Worm (Caenorhabditis elegans) whole organism, young adult: ENCODE data around the gene C18B2.4.

Experiments used
- nhr-179 ChIP-seq: sonication (generic microtip); optimal IDR thresholded peaks from 2 replicates; lab custom pipeline; 2016; ENCODE audit warnings: mild to moderate bottlenecking, missing genetic modification characterization, missing compliant biosample characterization
- snpc-1.1 ChIP-seq: sonication (generic microtip); optimal IDR thresholded peaks from 2 replicates; lab custom pipeline; 2017; ENCODE audit warnings: missing genetic modification characterization, mild to moderate bottlenecking, missing compliant biosample characterization, antibody characterized with exemption, moderate library complexity, missing genotype, missing genetic modification reagents; ENCODE audit not compliant: insufficient read depth

DNA sequence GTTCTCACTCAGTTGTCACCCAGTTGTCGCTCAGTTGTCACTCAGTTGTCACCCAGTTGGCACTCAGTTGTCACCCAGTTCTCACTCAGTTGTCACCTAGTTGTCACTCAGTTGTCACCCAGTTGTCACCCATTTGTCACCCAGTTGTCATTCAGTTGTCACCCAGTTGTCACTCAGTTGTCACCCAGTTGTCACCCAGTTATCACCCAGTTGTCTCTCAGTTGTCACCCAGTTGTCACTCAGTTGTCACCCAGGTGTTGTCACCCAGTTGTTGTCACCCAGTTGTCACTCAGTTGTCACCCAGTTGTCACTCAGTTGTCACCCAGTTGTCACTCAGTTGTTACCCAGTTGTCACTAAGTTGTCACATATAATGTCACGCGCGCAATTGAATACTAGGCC lies 26.0 kb upstream of the C18B2.4 start:
- TF ChIP-seq snpc-1.1 (tag; lab: Kevin White, UChicago) (no peak), nhr-179 (tag; lab: Kevin White, UChicago) (no peak)
